Worm (Caenorhabditis elegans): ENCODE data around the gene T28F3.8.

DNA sequence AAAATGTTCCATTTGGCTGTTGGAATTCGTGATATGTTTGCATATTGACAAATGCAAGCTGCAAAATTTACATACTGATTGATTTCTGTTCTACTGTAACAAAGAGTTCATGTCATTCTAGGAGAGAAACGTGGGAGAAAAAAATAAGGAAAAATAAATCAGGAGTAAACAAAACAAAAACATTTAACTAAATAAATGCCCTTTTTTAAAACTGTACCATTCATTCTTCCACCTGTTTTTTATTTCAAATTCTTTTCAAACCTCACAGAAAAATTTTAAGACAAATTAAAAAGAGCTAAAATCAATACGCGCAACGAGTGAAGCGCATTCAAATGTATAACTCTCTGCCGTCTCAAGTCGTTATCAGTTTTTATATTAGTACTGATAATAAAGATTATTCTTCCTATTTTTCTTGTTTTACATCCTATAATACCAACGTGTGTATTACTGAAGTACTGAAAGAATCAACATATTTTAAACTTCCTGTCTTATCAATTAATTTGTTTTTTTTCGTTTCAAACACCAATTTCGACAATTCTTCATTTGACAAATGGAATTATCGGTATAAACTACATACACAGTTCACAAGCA is 31.9 kb upstream of the T28F3.8 start, which contains the start of gene C49C3.10:
- TF ChIP-seq ztf-29 (GFP tag; IDR thresholded peaks at IDR 0.05), result no peak
- TF ChIP-seq flt-1 (GFP tag; IDR thresholded peaks at IDR 0.05), result no peak
- TF ChIP-seq cog-1 (tag; optimal IDR thresholded peaks at IDR 0.05), result no peak
- TF ChIP-seq ref-1 (GFP tag; conservative IDR thresholded peaks at IDR 0.05), result no peak
- TF ChIP-seq klf-2 (GFP tag; conservative IDR thresholded peaks at IDR 0.05), result no peak

All from whole organism, midembryonic.